Worm (Caenorhabditis elegans) whole organism, late embryonic: ENCODE measurements around the gene F14H3.3.

ENCODE experiments used
- fkh-10 ChIP-seq: fragments of 150-350 bp; optimal IDR thresholded peaks from 2 replicates; lab custom pipeline; 2014; ENCODE audit warnings: missing biosample characterization, missing genetic modification reagents, missing genetic modification characterization
- madf-2 ChIP-seq: sonication (generic microtip); optimal IDR thresholded peaks from 2 replicates; lab custom pipeline; 2017; ENCODE audit warnings: missing genetic modification characterization, missing compliant biosample characterization
- pag-3 ChIP-seq: sonication (generic microtip); optimal IDR thresholded peaks from 2 replicates; lab custom pipeline; 2016; ENCODE audit warnings: missing compliant biosample characterization, missing genetic modification characterization, borderline replicate concordance
- pqm-1 ChIP-seq: sonication (generic microtip); optimal IDR thresholded peaks from 2 replicates; lab custom pipeline; 2016; ENCODE audit warnings: missing genetic modification characterization, missing compliant biosample characterization
- unc-86 ChIP-seq: sonication (generic microtip); optimal IDR thresholded peaks from 2 replicates; lab custom pipeline; 2016; ENCODE audit warnings: missing genetic modification characterization, missing compliant biosample characterization

DNA sequence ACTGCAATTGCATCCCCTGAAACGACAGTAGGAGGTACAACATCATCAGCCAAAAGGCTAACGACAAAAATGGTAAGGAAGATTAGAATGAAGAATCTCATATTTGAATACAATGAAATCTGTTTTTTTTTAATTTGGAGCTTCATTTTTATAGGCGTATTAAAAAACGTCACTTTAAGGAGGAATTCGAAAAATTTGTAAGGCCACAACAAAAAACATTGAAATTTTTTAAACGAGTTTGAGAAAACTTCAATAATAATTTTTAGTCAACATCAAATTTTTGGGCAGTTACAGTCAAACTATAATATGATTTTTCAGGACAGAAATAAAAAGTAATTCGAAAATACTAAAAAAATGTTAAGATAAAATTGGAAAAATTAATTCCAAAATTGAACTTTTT is 9.5 kb upstream of the F14H3.3 start, which contains the start of gene F14H3.14:
- TF ChIP-seq pqm-1 (no peak), madf-2 (tag; lab: Kevin White, UChicago) (no peak), unc-86 (no peak), pag-3 (tag; lab: Kevin White, UChicago) (no peak), fkh-10 (GFP tag; lab: Kevin White, UChicago) (no peak)
